Worm (Caenorhabditis elegans) whole organism, L4 larva: Measurements from ENCODE around the gene dep-1.

ENCODE experiments used
- D1046.2 ChIP-seq: fragments of 200-800 bp; sonication (Bioruptor generic); IDR thresholded peaks from 2 replicates; pipeline ENCODE4 v1.3.6; 2022; ENCODE audit warnings: missing genetic modification characterization, missing compliant biosample characterization
- F26F4.8 ChIP-seq: fragments of 200-800 bp; sonication (Bioruptor generic); conservative IDR thresholded peaks from 2 replicates; pipeline ENCODE4 v1.3.6; 2022; ENCODE audit warnings: missing genetic modification characterization, missing compliant biosample characterization
- F37D6.2 ChIP-seq: sonication (generic microtip); optimal IDR thresholded peaks from 2 replicates; lab custom pipeline; 2016; ENCODE audit warnings: mild to moderate bottlenecking, missing genetic modification characterization, missing compliant biosample characterization
- F44E2.7 ChIP-seq: fragments of 200-800 bp; sonication (Bioruptor generic); IDR thresholded peaks from 2 replicates; pipeline ENCODE4 v2.1.2; 2022; ENCODE audit warnings: missing genetic modification characterization, missing compliant biosample characterization
- F49E8.2 ChIP-seq: sonication (generic microtip); optimal IDR thresholded peaks from 2 replicates; lab custom pipeline; 2016; ENCODE audit warnings: missing compliant biosample characterization, mild to moderate bottlenecking, missing genetic modification characterization, borderline replicate concordance
- R02D3.7 ChIP-seq: fragments of 150-350 bp; sonication (generic microtip); optimal IDR thresholded peaks from 3 replicates; lab custom pipeline; 2014; ENCODE audit warnings: missing biosample characterization, missing genetic modification characterization
- T26A8.4 ChIP-seq: fragments of 200-800 bp; sonication (Bioruptor generic); IDR thresholded peaks from 2 replicates; pipeline ENCODE4 v1.3.6; 2022; ENCODE audit warnings: missing genetic modification characterization, missing compliant biosample characterization
- Y48G9A.11 ChIP-seq: fragments of 200-800 bp; sonication (Bioruptor generic); IDR thresholded peaks from 2 replicates; pipeline ENCODE4 v1.3.6; 2022; ENCODE audit warnings: missing genetic modification reagents, missing genetic modification characterization, missing compliant biosample characterization
- Y5F2A.4 ChIP-seq: fragments of 200-800 bp; sonication (Bioruptor generic); optimal IDR thresholded peaks from 2 replicates; lab custom pipeline; 2018; ENCODE audit warnings: mild to moderate bottlenecking, missing genetic modification characterization, missing compliant biosample characterization
- Y75B8A.6 ChIP-seq: fragments of 200-800 bp; sonication (Bioruptor generic); IDR thresholded peaks from 2 replicates; pipeline ENCODE4 v1.3.6; 2022; ENCODE audit warnings: missing genetic modification reagents, missing genetic modification characterization, missing compliant biosample characterization
- ZK337.2 ChIP-seq: fragments of 200-800 bp; sonication (Bioruptor generic); IDR thresholded peaks from 2 replicates; pipeline ENCODE4 v1.3.6; 2022; ENCODE audit warnings: missing genetic modification reagents, missing genetic modification characterization, missing compliant biosample characterization
- aha-1 ChIP-seq: fragments of 150-350 bp; peaks from one replicate; lab custom pipeline; 2014; ENCODE audit warnings: missing biosample characterization, missing genetic modification characterization
- aly-2 ChIP-seq: sonication (generic microtip); optimal IDR thresholded peaks from 2 replicates; lab custom pipeline; 2018; ENCODE audit warnings: missing biosample characterization, missing genetic modification characterization
- ama-1 ChIP-seq: fragments of 150-350 bp; optimal IDR thresholded peaks from 2 replicates; lab custom pipeline; 2014; ENCODE audit warnings: inconsistent platforms, mixed read lengths
- arid-1 ChIP-seq: fragments of 200-800 bp; sonication (Bioruptor generic); conservative IDR thresholded peaks from 2 replicates; pipeline ENCODE4 v1.3.6; 2022; ENCODE audit warnings: missing genetic modification reagents, missing genetic modification characterization, missing compliant biosample characterization
- attf-4 ChIP-seq: sonication (generic microtip); optimal IDR thresholded peaks from 3 replicates; lab custom pipeline; 2017; ENCODE audit warnings: missing biosample characterization, missing genetic modification characterization
- ceh-20 ChIP-seq: fragments of 200-800 bp; sonication (Bioruptor generic); IDR thresholded peaks from 2 replicates; pipeline ENCODE4 v1.3.6; 2022; ENCODE audit warnings: missing genetic modification reagents, missing genetic modification characterization, missing compliant biosample characterization
- ceh-32 ChIP-seq: sonication (generic microtip); optimal IDR thresholded peaks from 2 replicates; lab custom pipeline; 2016; ENCODE audit warnings: mild to moderate bottlenecking, missing genetic modification characterization, missing compliant biosample characterization; ENCODE audit not compliant: poor library complexity
- ceh-44 ChIP-seq: fragments of 200-800 bp; sonication (Bioruptor generic); IDR thresholded peaks from 2 replicates; pipeline ENCODE4 v1.3.6; 2022; ENCODE audit warnings: missing genetic modification reagents, missing genetic modification characterization, missing compliant biosample characterization
- ctbp-1 ChIP-seq: fragments of 200-800 bp; sonication (Bioruptor generic); IDR thresholded peaks from 2 replicates; pipeline ENCODE4 v1.3.6; 2022; ENCODE audit warnings: missing genetic modification reagents, missing genetic modification characterization, missing compliant biosample characterization
- daf-12 ChIP-seq: fragments of 150-350 bp; optimal IDR thresholded peaks from 2 replicates; lab custom pipeline; 2014; ENCODE audit warnings: missing biosample characterization, missing genetic modification reagents, missing genetic modification characterization
- daf-16 ChIP-seq, 3 experiments: sonication (generic microtip); optimal IDR thresholded peaks; 2 replicates each; lab custom pipeline; 2016 to 2017; ENCODE audit warnings: missing genetic modification characterization in 3 of 3, missing genetic modification reagents in 3 of 3, mild to moderate bottlenecking in 2 of 3, missing compliant biosample characterization in 2 of 3, missing biosample characterization in 1 of 3, moderate library complexity in 1 of 3
- daf-19 ChIP-seq: fragments of 200-800 bp; sonication (Bioruptor generic); conservative IDR thresholded peaks from 2 replicates; pipeline ENCODE4 v1.3.6; 2022; ENCODE audit warnings: missing genetic modification characterization, missing compliant biosample characterization
- daf-8 ChIP-seq: fragments of 200-800 bp; sonication (Bioruptor generic); IDR thresholded peaks from 2 replicates; pipeline ENCODE4 v1.3.6; 2022; ENCODE audit warnings: missing genetic modification characterization, missing compliant biosample characterization
- dmd-6 ChIP-seq: fragments of 200-800 bp; sonication (Bioruptor generic); IDR thresholded peaks from 2 replicates; pipeline ENCODE4 v1.3.6; 2022; ENCODE audit warnings: missing genetic modification reagents, missing genetic modification characterization, missing compliant biosample characterization
- dmd-8 ChIP-seq: fragments of 200-800 bp; sonication (Bioruptor generic); IDR thresholded peaks from 2 replicates; pipeline ENCODE4 v1.3.6; 2022; ENCODE audit warnings: missing genetic modification characterization, missing compliant biosample characterization
- dpl-1 ChIP-seq: fragments of 150-350 bp; optimal IDR thresholded peaks from 2 replicates; lab custom pipeline; 2014; ENCODE audit warnings: missing biosample characterization, missing genetic modification reagents, missing genetic modification characterization
- egl-43 ChIP-seq: fragments of 200-800 bp; sonication (Bioruptor generic); IDR thresholded peaks from 2 replicates; pipeline ENCODE4 v1.3.6; 2022; ENCODE audit warnings: missing genetic modification reagents, missing genetic modification characterization, missing compliant biosample characterization
- fos-1 ChIP-seq: fragments of 150-350 bp; optimal IDR thresholded peaks from 2 replicates; lab custom pipeline; 2014; ENCODE audit warnings: missing biosample characterization, missing genetic modification characterization
- hmg-1.1 ChIP-seq: fragments of 200-800 bp; sonication (Bioruptor generic); IDR thresholded peaks from 2 replicates; pipeline ENCODE4 v1.3.6; 2022; ENCODE audit warnings: missing genetic modification reagents, missing genetic modification characterization, missing compliant biosample characterization
- jun-1 ChIP-seq: fragments of 150-350 bp; optimal IDR thresholded peaks from 2 replicates; lab custom pipeline; 2014; ENCODE audit warnings: missing biosample characterization, missing genetic modification reagents, missing genetic modification characterization
- lin-1 ChIP-seq: fragments of 200-800 bp; sonication (Bioruptor generic); IDR thresholded peaks from 2 replicates; pipeline ENCODE4 v1.3.6; 2022; ENCODE audit warnings: missing genetic modification reagents, missing genetic modification characterization, missing compliant biosample characterization
- lin-15B ChIP-seq: fragments of 150-350 bp; sonication (generic microtip); optimal IDR thresholded peaks from 3 replicates; lab custom pipeline; 2014; ENCODE audit warnings: missing biosample characterization, missing genetic modification characterization
- lin-38 ChIP-seq: fragments of 200-800 bp; sonication (Bioruptor generic); IDR thresholded peaks from 2 replicates; pipeline ENCODE4 v1.3.6; 2022; ENCODE audit warnings: missing genetic modification reagents, missing genetic modification characterization, missing compliant biosample characterization
- lin-39 ChIP-seq: fragments of 150-350 bp; optimal IDR thresholded peaks from 2 replicates; lab custom pipeline; 2014; ENCODE audit warnings: missing biosample characterization, missing genetic modification reagents, missing genetic modification characterization
- madf-5 ChIP-seq, 2 experiments: fragments of 200-800 bp; sonication (Bioruptor generic); IDR thresholded peaks; 2 replicates each; pipeline ENCODE4 v1.3.6; 2022; ENCODE audit warnings: missing compliant biosample characterization in 2 of 2, missing genetic modification characterization in 2 of 2
- mdl-1 ChIP-seq, 2 experiments: fragments of 150-350 bp in 1 of 2; sonication (generic microtip) in 1 of 2; optimal IDR thresholded peaks; 2 replicates each; lab custom pipeline; 2014 to 2017; ENCODE audit warnings: missing biosample characterization in 2 of 2, missing genetic modification characterization in 2 of 2
- nhr-11 ChIP-seq: fragments of 150-350 bp; optimal IDR thresholded peaks from 2 replicates; lab custom pipeline; 2014; ENCODE audit warnings: missing biosample characterization, missing genetic modification characterization
- nhr-28 ChIP-seq: fragments of 150-350 bp; optimal IDR thresholded peaks from 2 replicates; lab custom pipeline; 2014; ENCODE audit warnings: missing biosample characterization, missing genetic modification characterization
- nhr-48 ChIP-seq: sonication (generic microtip); optimal IDR thresholded peaks from 2 replicates; lab custom pipeline; 2016; ENCODE audit warnings: mild to moderate bottlenecking, missing genetic modification characterization, missing compliant biosample characterization
- pha-4 ChIP-seq, 2 experiments: fragments of 150-350 bp in 1 of 2; fragments of 200-800 bp in 1 of 2; sonication (Bioruptor generic) in 1 of 2; IDR thresholded peaks in 1 of 2; optimal IDR thresholded peaks in 1 of 2; 2 replicates each; pipeline versions ENCODE4 v1.3.6 to Lab custom; 2014 to 2022; ENCODE audit warnings: missing genetic modification characterization in 2 of 2, missing genetic modification reagents in 2 of 2, missing biosample characterization in 1 of 2, missing compliant biosample characterization in 1 of 2
- rbr-2 ChIP-seq: sonication (generic microtip); optimal IDR thresholded peaks from 2 replicates; lab custom pipeline; 2016; ENCODE audit warnings: missing genotype, missing genetic modification characterization, missing compliant biosample characterization
- saeg-2 ChIP-seq: fragments of 200-800 bp; sonication (Bioruptor generic); IDR thresholded peaks from 2 replicates; pipeline ENCODE4 v1.3.6; 2022; ENCODE audit warnings: missing genetic modification reagents, missing genetic modification characterization, missing compliant biosample characterization
- set-16 ChIP-seq: fragments of 200-800 bp; sonication (Bioruptor generic); IDR thresholded peaks from 2 replicates; pipeline ENCODE4 v1.3.6; 2022; ENCODE audit warnings: missing genetic modification reagents, missing genetic modification characterization, missing compliant biosample characterization
- snpc-1.2 ChIP-seq: fragments of 200-800 bp; sonication (Bioruptor generic); IDR thresholded peaks from 2 replicates; pipeline ENCODE4 v1.3.6; 2022; ENCODE audit warnings: missing genetic modification reagents, missing genetic modification characterization, missing compliant biosample characterization
- tra-1 ChIP-seq: fragments of 200-800 bp; sonication (Bioruptor generic); IDR thresholded peaks from 2 replicates; pipeline ENCODE4 v1.3.6; 2022; ENCODE audit warnings: missing genetic modification reagents, missing genetic modification characterization, missing compliant biosample characterization
- unc-130 ChIP-seq: sonication (generic microtip); optimal IDR thresholded peaks from 2 replicates; lab custom pipeline; 2016; ENCODE audit warnings: missing genetic modification reagents, missing genetic modification characterization, missing compliant biosample characterization
- zag-1 ChIP-seq: fragments of 150-350 bp; optimal IDR thresholded peaks from 2 replicates; lab custom pipeline; 2014; ENCODE audit warnings: missing biosample characterization, missing genetic modification characterization
- zfp-3 ChIP-seq: fragments of 200-800 bp; sonication (Bioruptor generic); conservative IDR thresholded peaks from 2 replicates; pipeline ENCODE4 v1.3.6; 2022; ENCODE audit warnings: missing genetic modification reagents, missing genetic modification characterization, missing compliant biosample characterization
- zip-2 ChIP-seq: fragments of 150-350 bp; optimal IDR thresholded peaks from 2 replicates; lab custom pipeline; 2014; ENCODE audit warnings: missing biosample characterization, missing genetic modification characterization

The dep-1 gene

ce11 chrII:9056215-9056819, 36.7 kb upstream of the dep-1 start:
- TF ChIP-seq zfp-3 (GFP tag; lab: Robert Waterston, UW) (no peak), F26F4.8 (no peak), ctbp-1 (GFP tag; lab: Robert Waterston, UW) (0 out of 2 replicates have a peak, but pooled peaks have one; percentile 33), nhr-11 (tag; lab: Kevin White, UChicago) (no peak), set-16 (GFP tag; lab: Robert Waterston, UW) (no peak), lin-1 (GFP tag; lab: Robert Waterston, UW) (no peak), ceh-32 (tag; lab: Kevin White, UChicago) (no peak), R02D3.7 (tag; lab: Kevin White, UChicago) (no peak), attf-4 (tag; lab: Kevin White, UChicago) (no peak), dmd-8 (GFP tag; lab: Robert Waterston, UW) (peak; percentile 65; the same call in 1 of the 2 replicates), daf-19 (GFP tag; lab: Robert Waterston, UW) (0 out of 2 replicates have a peak, but pooled peaks have one; percentile 18), ceh-20 (GFP tag; lab: Robert Waterston, UW) (no peak), zip-2 (tag; lab: Kevin White, UChicago) (no peak), arid-1 (GFP tag; lab: Robert Waterston, UW) (peak; percentile 81), zag-1 (tag; lab: Kevin White, UChicago) (no peak), aly-2 (tag; lab: Kevin White, UChicago) (no peak), dmd-6 (GFP tag; lab: Robert Waterston, UW) (no peak), lin-39 (no peak), unc-130 (GFP tag; lab: Kevin White, UChicago) (peak; percentile 18), daf-16 (GFP tag; optimal IDR thresholded peaks at IDR 0.05; lab: Kevin White, UChicago) (no peak), daf-16 (tag; optimal IDR thresholded peaks at IDR 0.05; lab: Kevin White, UChicago) (no peak), aha-1 (tag; lab: Kevin White, UChicago) (no peak), rbr-2 (no peak), Y75B8A.6 (GFP tag; lab: Robert Waterston, UW) (no peak), mdl-1 (tag; optimal IDR thresholded peaks at IDR 0.05; lab: Kevin White, UChicago) (no peak), tra-1 (GFP tag; lab: Robert Waterston, UW) (0 out of 2 replicates have a peak, but pooled peaks have one; percentile 31), ceh-44 (no peak), T26A8.4 (GFP tag; lab: Robert Waterston, UW) (no peak), snpc-1.2 (GFP tag; lab: Robert Waterston, UW) (peak; percentile 53; the same call in 1 of the 2 replicates), daf-12 (no peak), Y5F2A.4 (GFP tag; lab: Kevin White, UChicago) (peak; percentile 17), F44E2.7 (GFP tag; lab: Robert Waterston, UW) (0 out of 2 replicates have a peak, but pooled peaks have one; percentile 38), F49E8.2 (tag; lab: Kevin White, UChicago) (peak; percentile 90), madf-5 (GFP tag; IDR thresholded peaks at IDR 0.05; lab: Robert Waterston, UW) (0 out of 4 replicates have a peak, but pooled peaks of 1 of the 2 experiments have one; percentile 27), hmg-1.1 (GFP tag; lab: Robert Waterston, UW) (no peak), F37D6.2 (tag; lab: Kevin White, UChicago) (no peak), pha-4 (GFP tag; IDR thresholded peaks at IDR 0.05; lab: Robert Waterston, UW) (no peak), pha-4 (tag; optimal IDR thresholded peaks at IDR 0.05; lab: Kevin White, UChicago) (no peak), daf-8 (GFP tag; lab: Robert Waterston, UW) (no peak), D1046.2 (GFP tag; lab: Robert Waterston, UW) (0 out of 2 replicates have a peak, but pooled peaks have one; percentile 8), saeg-2 (GFP tag; lab: Robert Waterston, UW) (no peak), jun-1 (tag; lab: Kevin White, UChicago) (no peak), lin-38 (GFP tag; lab: Robert Waterston, UW) (peak; percentile 82), ama-1 (lab: Kevin White, UChicago) (peak; percentile 59), egl-43 (GFP tag; lab: Robert Waterston, UW) (no peak), fos-1 (no peak), dpl-1 (no peak), Y48G9A.11 (GFP tag; lab: Robert Waterston, UW) (peak; percentile 70), ZK337.2 (GFP tag; lab: Robert Waterston, UW) (no peak), nhr-48 (tag; lab: Kevin White, UChicago) (no peak), nhr-28 (no peak), lin-15B (tag; lab: Kevin White, UChicago) (no peak)
